Worm (Caenorhabditis elegans) whole organism, L4 larva: ENCODE results near the gene npr-15.

Source experiments
- ama-1 ChIP-seq: fragments of 150-350 bp; optimal IDR thresholded peaks from 2 replicates; lab custom pipeline; 2014; ENCODE audit warnings: inconsistent platforms, mixed read lengths
- lin-39 ChIP-seq: fragments of 150-350 bp; optimal IDR thresholded peaks from 2 replicates; lab custom pipeline; 2014; ENCODE audit warnings: missing biosample characterization, missing genetic modification reagents, missing genetic modification characterization
- pha-4 ChIP-seq, 2 experiments: fragments of 150-350 bp in 1 of 2; fragments of 200-800 bp in 1 of 2; sonication (Bioruptor generic) in 1 of 2; IDR thresholded peaks in 1 of 2; optimal IDR thresholded peaks in 1 of 2; 2 replicates each; pipeline versions ENCODE4 v1.3.6 to Lab custom; 2014 to 2022; ENCODE audit warnings: missing genetic modification characterization in 2 of 2, missing genetic modification reagents in 2 of 2, missing biosample characterization in 1 of 2, missing compliant biosample characterization in 1 of 2
- unc-130 ChIP-seq: sonication (generic microtip); optimal IDR thresholded peaks from 2 replicates; lab custom pipeline; 2016; ENCODE audit warnings: missing genetic modification reagents, missing genetic modification characterization, missing compliant biosample characterization

- no peak for TF ChIP-seq pha-4 (GFP tag; IDR thresholded peaks at IDR 0.05; lab: Robert Waterston, UW)
- no peak for TF ChIP-seq pha-4 (tag; optimal IDR thresholded peaks at IDR 0.05; lab: Kevin White, UChicago)
- no peak for TF ChIP-seq ama-1 (lab: Kevin White, UChicago)
- no peak for TF ChIP-seq lin-39 (tag; lab: Kevin White, UChicago)
- TF ChIP-seq unc-130 = no peak
Observed at ce11 chrIII:3650677-3651315, 43.7 kb downstream of the npr-15 start, which contains the start of the genes madf-8 and gsr-1.
